Worm (Caenorhabditis elegans) whole organism, L3 larva: Measurements from ENCODE around the gene R09E10.2.
"Not testable (repeated sequence)": the region's sequence is repeated elsewhere in the genome, so short reads cannot be mapped to it uniquely, and the experiment has no call there.

Source experiments
- ZK546.5 ChIP-seq: sonication (generic microtip); optimal IDR thresholded peaks from 2 replicates; lab custom pipeline; 2017; ENCODE audit warnings: missing biosample characterization, missing genetic modification characterization
- ceh-16 ChIP-seq: sonication (generic microtip); optimal IDR thresholded peaks from 2 replicates; lab custom pipeline; 2017; ENCODE audit warnings: missing biosample characterization, missing genetic modification characterization
- ceh-82 ChIP-seq: fragments of 150-350 bp; optimal IDR thresholded peaks from 2 replicates; lab custom pipeline; 2014; ENCODE audit warnings: missing biosample characterization, missing genetic modification characterization
- ceh-9 ChIP-seq: sonication (generic microtip); optimal IDR thresholded peaks from 2 replicates; lab custom pipeline; 2018; ENCODE audit warnings: missing biosample characterization, missing genetic modification characterization
- daf-12 ChIP-seq: fragments of 150-350 bp; optimal IDR thresholded peaks from 2 replicates; lab custom pipeline; 2014; ENCODE audit warnings: missing biosample characterization, missing genetic modification reagents, missing genetic modification characterization
- egl-27 ChIP-seq: sonication (generic microtip); optimal IDR thresholded peaks from 4 replicates; lab custom pipeline; 2017; ENCODE audit warnings: missing biosample characterization, missing genetic modification reagents, missing genetic modification characterization
- egl-5 ChIP-seq: fragments of 150-350 bp; optimal IDR thresholded peaks from 2 replicates; lab custom pipeline; 2017; ENCODE audit warnings: missing biosample characterization, missing genetic modification reagents, missing genetic modification characterization, inconsistent platforms
- elt-1 ChIP-seq: fragments of 150-350 bp; optimal IDR thresholded peaks from 2 replicates; lab custom pipeline; 2014; ENCODE audit warnings: missing biosample characterization, missing genetic modification characterization
- elt-2 ChIP-seq: sonication (generic microtip); optimal IDR thresholded peaks from 2 replicates; lab custom pipeline; 2016; ENCODE audit warnings: missing genetic modification reagents, mild to moderate bottlenecking, missing genetic modification characterization, missing compliant biosample characterization
- eor-1 ChIP-seq, 2 experiments: fragments of 150-350 bp; optimal IDR thresholded peaks; 2 replicates each; lab custom pipeline; 2014 to 2018; ENCODE audit warnings: missing biosample characterization in 2 of 2, missing genetic modification characterization in 2 of 2
- fkh-2 ChIP-seq: fragments of 150-350 bp; optimal IDR thresholded peaks from 2 replicates; lab custom pipeline; 2014; ENCODE audit warnings: missing biosample characterization, missing genetic modification reagents, missing genetic modification characterization
- fos-1 ChIP-seq: fragments of 150-350 bp; optimal IDR thresholded peaks from 2 replicates; lab custom pipeline; 2014; ENCODE audit warnings: missing biosample characterization, missing genetic modification characterization
- hmg-11 ChIP-seq: sonication (generic microtip); optimal IDR thresholded peaks from 2 replicates; lab custom pipeline; 2016; ENCODE audit warnings: missing genetic modification characterization, missing compliant biosample characterization
- lin-15B ChIP-seq: fragments of 150-350 bp; optimal IDR thresholded peaks from 2 replicates; lab custom pipeline; 2014; ENCODE audit warnings: missing biosample characterization, missing genetic modification characterization
- lin-39 ChIP-seq: fragments of 150-350 bp; optimal IDR thresholded peaks from 2 replicates; lab custom pipeline; 2018; ENCODE audit warnings: missing biosample characterization, missing genetic modification reagents, missing genetic modification characterization
- lsy-12 ChIP-seq: sonication (generic microtip); optimal IDR thresholded peaks from 2 replicates; lab custom pipeline; 2016; ENCODE audit warnings: mild to moderate bottlenecking, missing genetic modification characterization, missing compliant biosample characterization
- mdl-1 ChIP-seq: fragments of 150-350 bp; optimal IDR thresholded peaks from 2 replicates; lab custom pipeline; 2014; ENCODE audit warnings: missing biosample characterization, missing genetic modification characterization
- mml-1 ChIP-seq: fragments of 150-350 bp; sonication (generic microtip); optimal IDR thresholded peaks from 3 replicates; lab custom pipeline; 2014; ENCODE audit warnings: missing biosample characterization, missing genetic modification characterization
- nfya-1 ChIP-seq: sonication (generic microtip); optimal IDR thresholded peaks from 2 replicates; lab custom pipeline; 2017; ENCODE audit warnings: missing genetic modification characterization, mild to moderate bottlenecking, missing compliant biosample characterization, antibody characterized with exemption, moderate library complexity; ENCODE audit not compliant: insufficient read depth
- nhr-11 ChIP-seq: fragments of 150-350 bp; optimal IDR thresholded peaks from 2 replicates; lab custom pipeline; 2014; ENCODE audit warnings: missing biosample characterization, missing genetic modification characterization
- nhr-23 ChIP-seq: fragments of 150-350 bp; optimal IDR thresholded peaks from 2 replicates; lab custom pipeline; 2014; ENCODE audit warnings: missing biosample characterization, missing genetic modification reagents, missing genetic modification characterization
- nhr-25 ChIP-seq: sonication (generic microtip); optimal IDR thresholded peaks from 2 replicates; lab custom pipeline; 2017; ENCODE audit warnings: missing biosample characterization, missing genetic modification characterization
- nhr-28 ChIP-seq: fragments of 150-350 bp; optimal IDR thresholded peaks from 2 replicates; lab custom pipeline; 2014; ENCODE audit warnings: missing biosample characterization, missing genetic modification characterization
- nhr-67 ChIP-seq: fragments of 150-350 bp; optimal IDR thresholded peaks from 2 replicates; lab custom pipeline; 2014; ENCODE audit warnings: missing biosample characterization, missing genetic modification characterization
- nhr-76 ChIP-seq: fragments of 150-350 bp; sonication (generic microtip); optimal IDR thresholded peaks from 5 replicates; lab custom pipeline; 2014; ENCODE audit warnings: missing biosample characterization, missing genetic modification characterization
- nhr-77 ChIP-seq: fragments of 150-350 bp; optimal IDR thresholded peaks from 2 replicates; lab custom pipeline; 2014; ENCODE audit warnings: missing biosample characterization, missing genetic modification characterization
- pha-4 ChIP-seq: fragments of 150-350 bp; optimal IDR thresholded peaks from 2 replicates; lab custom pipeline; 2014; ENCODE audit warnings: missing biosample characterization, missing genetic modification reagents, missing genetic modification characterization
- pqm-1 ChIP-seq: fragments of 150-350 bp; optimal IDR thresholded peaks from 2 replicates; lab custom pipeline; 2017; ENCODE audit warnings: missing biosample characterization, missing genetic modification characterization, inconsistent platforms
- sea-2 ChIP-seq: fragments of 150-350 bp; sonication (generic microtip); optimal IDR thresholded peaks from 4 replicates; lab custom pipeline; 2014; ENCODE audit warnings: missing biosample characterization, missing genetic modification reagents, missing genetic modification characterization
- skn-1 ChIP-seq: fragments of 150-350 bp; optimal IDR thresholded peaks from 2 replicates; lab custom pipeline; 2014; ENCODE audit warnings: missing biosample characterization, missing genetic modification characterization
- snpc-4 ChIP-seq: fragments of 150-350 bp; optimal IDR thresholded peaks from 2 replicates; lab custom pipeline; 2014; ENCODE audit warnings: missing biosample characterization, missing genetic modification characterization
- tbx-2 ChIP-seq: sonication (generic microtip); optimal IDR thresholded peaks from 2 replicates; lab custom pipeline; 2016; ENCODE audit warnings: mild to moderate bottlenecking, missing genetic modification characterization, missing compliant biosample characterization
- unc-62 ChIP-seq: fragments of 150-350 bp; sonication (generic microtip); optimal IDR thresholded peaks from 4 replicates; lab custom pipeline; 2014; ENCODE audit warnings: missing biosample characterization, missing genetic modification reagents, missing genetic modification characterization
- zag-1 ChIP-seq: fragments of 150-350 bp; optimal IDR thresholded peaks from 2 replicates; lab custom pipeline; 2014; ENCODE audit warnings: missing biosample characterization, missing genetic modification characterization
- ztf-11 ChIP-seq: fragments of 150-350 bp; optimal IDR thresholded peaks from 2 replicates; lab custom pipeline; 2014; ENCODE audit warnings: missing biosample characterization, missing genetic modification characterization
- ztf-4 ChIP-seq: fragments of 150-350 bp; optimal IDR thresholded peaks from 2 replicates; lab custom pipeline; 2014; ENCODE audit warnings: missing biosample characterization, missing genetic modification characterization

Gene R09E10.2

DNA sequence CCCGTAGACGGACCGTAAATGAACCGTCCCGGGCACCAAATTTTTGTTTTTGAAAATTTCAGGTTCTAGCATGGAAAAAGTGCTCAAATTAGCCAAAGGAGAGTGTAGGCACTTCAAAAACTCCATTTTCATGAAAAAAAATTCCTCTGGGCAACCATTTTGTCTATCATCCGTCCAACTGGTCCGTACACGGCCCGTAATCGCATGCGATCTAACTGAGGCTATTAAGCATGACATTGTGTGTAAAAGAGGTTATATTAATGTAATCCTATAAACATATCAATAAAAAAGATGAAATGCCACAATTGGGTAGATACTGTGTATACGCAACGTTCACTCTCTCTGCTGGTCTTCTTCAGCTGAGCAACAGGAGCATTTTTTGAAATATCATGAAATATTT is 4.6 kb upstream of the R09E10.2 start, which contains the start of gene R09E10.1:
Gene R09E10.1, minus strand, starts transcription at position 101 of the 400 bp plus-strand sequence.
- TF ChIP-seq nhr-67 (tag; lab: Kevin White, UChicago); eor-1 (tag; optimal IDR thresholded peaks at IDR 0.05; lab: Kevin White, UChicago); fos-1: not testable (repeated sequence)

DNA sequence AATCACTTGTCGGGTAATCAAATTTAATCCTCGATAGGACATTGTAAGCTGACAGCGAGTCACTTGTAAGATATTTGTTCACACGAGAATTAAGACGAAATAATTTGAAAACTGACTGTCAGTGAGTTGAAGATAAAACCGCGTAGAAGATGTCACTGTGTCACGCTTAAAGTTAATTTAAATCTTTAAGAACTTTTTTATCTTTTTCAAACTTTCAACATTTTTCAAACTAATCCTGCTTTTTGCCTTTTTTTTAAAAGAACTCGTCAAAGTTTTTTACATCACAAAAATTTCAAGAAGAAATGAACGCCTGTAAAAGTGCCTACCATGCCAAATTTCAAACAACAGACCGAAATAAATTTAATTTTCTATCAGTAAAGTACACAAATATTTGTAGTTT is 4.5 kb downstream of the R09E10.2 start, which contains the start of gene acs-18:
Gene acs-18, minus strand, starts transcription at position 101 of the 400 bp plus-strand sequence.
- TF ChIP-seq snpc-4 (tag; lab: Kevin White, UChicago) (no peak), mdl-1 (tag; lab: Kevin White, UChicago) (no peak)

DNA sequence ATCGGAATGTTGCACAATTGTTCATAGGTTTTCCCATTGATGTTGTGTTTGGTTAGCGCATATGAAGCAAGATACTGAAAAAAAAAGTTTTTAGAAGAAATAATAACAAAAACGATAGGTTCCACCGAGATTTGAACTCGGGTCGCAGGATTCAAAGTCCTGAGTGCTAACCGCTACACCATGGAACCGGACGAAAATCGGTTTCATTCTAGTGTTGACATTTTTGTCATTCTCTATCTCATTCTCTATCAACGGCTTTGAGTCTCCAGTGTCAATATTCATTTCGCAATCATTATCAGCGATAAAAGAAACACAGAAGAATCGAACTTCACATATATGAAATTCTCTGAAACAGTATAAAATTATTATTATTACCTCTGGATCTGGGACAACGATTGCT is 7.0 kb downstream of the R09E10.2 start:
- TF ChIP-seq ceh-16 (tag; lab: Kevin White, UChicago) (no peak), lsy-12 (tag; lab: Kevin White, UChicago) (no peak), eor-1 (tag; optimal IDR thresholded peaks at IDR 0.05; lab: Kevin White, UChicago) (no peak), ztf-11 (tag; lab: Kevin White, UChicago) (no peak), ztf-4 (tag; lab: Kevin White, UChicago) (no peak), unc-62 (GFP tag; lab: Kevin White, UChicago) (no peak), lin-15B (tag; lab: Kevin White, UChicago) (no peak), hmg-11 (tag; lab: Kevin White, UChicago) (no peak), egl-27 (tag; lab: Kevin White, UChicago) (no peak), ceh-9 (tag; lab: Kevin White, UChicago) (no peak), elt-1 (tag; lab: Kevin White, UChicago) (no peak), pha-4 (no peak), zag-1 (tag; lab: Kevin White, UChicago) (no peak), fkh-2 (tag; lab: Kevin White, UChicago) (no peak), daf-12 (tag; lab: Kevin White, UChicago) (no peak), tbx-2 (no peak), nhr-77 (tag; lab: Kevin White, UChicago) (no peak)
- TF ChIP-seq, all 47 proteins: peak for 0

DNA sequence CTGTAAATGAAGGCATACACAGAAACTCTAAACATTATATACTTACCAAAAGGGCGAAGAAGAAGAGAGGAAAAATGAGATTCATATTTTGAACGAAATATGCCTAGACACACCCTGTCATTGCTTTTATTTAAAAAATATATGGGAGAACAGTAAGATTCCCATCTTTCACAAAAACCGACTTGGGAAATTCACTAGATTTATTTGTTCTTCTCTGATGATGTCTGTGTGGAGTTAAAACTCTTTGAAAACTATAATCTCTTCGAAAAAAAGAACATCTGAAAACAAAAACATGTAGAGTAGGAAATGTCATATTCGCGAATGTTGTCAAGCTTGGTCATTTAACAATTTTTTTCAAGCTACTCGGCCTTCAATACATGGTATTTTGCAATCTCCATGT is 7.8 kb downstream of the R09E10.2 start, which contains the start of gene R09E10.8:
Gene R09E10.8, minus strand, starts transcription at position 101 of the 400 bp plus-strand sequence.
- no peak for TF ChIP-seq skn-1 (tag; lab: Kevin White, UChicago)
- no peak for TF ChIP-seq nhr-23
- no peak for TF ChIP-seq fos-1
- no peak for TF ChIP-seq nhr-76 (tag; lab: Kevin White, UChicago)
- no peak for TF ChIP-seq daf-12 (tag; lab: Kevin White, UChicago)
- no peak for TF ChIP-seq unc-62 (GFP tag; lab: Kevin White, UChicago)
- no peak for TF ChIP-seq ceh-82 (tag; lab: Kevin White, UChicago)
- no peak for TF ChIP-seq nhr-25
- TF ChIP-seq sea-2 (GFP tag; lab: Kevin White, UChicago), result no peak
- no peak for TF ChIP-seq ZK546.5 (tag; lab: Kevin White, UChicago)
- no peak for TF ChIP-seq elt-2 (tag; lab: Kevin White, UChicago)
- no peak for TF ChIP-seq nhr-28 (tag; lab: Kevin White, UChicago)
- TF ChIP-seq mml-1, result no peak
- TF ChIP-seq eor-1 (tag; optimal IDR thresholded peaks at IDR 0.05; lab: Kevin White, UChicago), result no peak
- TF ChIP-seq lsy-12 (tag; lab: Kevin White, UChicago), result no peak
- TF ChIP-seq egl-5 (tag; lab: Kevin White, UChicago), result no peak
- no peak for TF ChIP-seq pqm-1 (tag; lab: Kevin White, UChicago)
- no peak for TF ChIP-seq pha-4

DNA sequence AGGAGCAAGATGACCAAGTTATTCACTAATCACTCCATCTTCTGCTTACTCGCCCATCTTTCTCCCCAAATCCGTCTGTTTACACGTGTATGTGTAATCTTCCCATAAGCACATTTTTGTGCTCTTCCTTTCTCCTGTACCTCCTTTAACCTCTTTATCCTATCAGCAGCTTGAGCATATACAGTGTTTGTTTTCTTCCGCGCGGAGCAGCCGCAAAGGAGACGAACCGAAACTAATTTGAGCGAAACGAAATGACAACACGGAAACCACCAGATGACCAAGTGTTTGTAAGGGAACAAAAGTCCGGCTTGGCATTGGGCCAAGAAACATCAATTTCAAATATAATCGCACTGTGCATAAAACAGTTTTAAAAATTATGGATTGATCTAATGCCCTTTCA is 13.7 kb downstream of the R09E10.2 start:
- TF ChIP-seq hmg-11 (tag; lab: Kevin White, UChicago), result no peak
- TF ChIP-seq mdl-1 (tag; lab: Kevin White, UChicago), result no peak
- TF ChIP-seq nhr-77 (tag; lab: Kevin White, UChicago), result no peak
- TF ChIP-seq nhr-28 (tag; lab: Kevin White, UChicago), result no peak

DNA sequence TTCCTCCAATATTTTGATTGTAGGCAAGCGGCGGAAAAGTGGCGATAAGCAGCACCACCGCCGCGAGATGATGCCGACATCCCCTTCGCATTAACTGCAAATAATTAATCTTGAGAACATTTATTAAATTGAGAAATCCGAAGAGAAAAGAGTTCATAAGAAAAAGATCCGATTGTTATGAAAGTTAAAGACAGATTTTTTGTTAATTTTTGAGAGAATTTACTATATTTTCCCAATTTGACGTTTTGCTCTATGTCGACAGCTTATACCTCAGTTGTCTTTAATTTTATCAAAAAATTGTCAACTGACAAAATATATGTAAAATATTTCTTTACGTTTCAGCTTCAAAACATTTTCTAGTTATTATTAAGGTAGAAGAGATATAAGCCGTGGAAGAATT is 15.9 kb downstream of the R09E10.2 start, which contains the start of gene R09E10.5:
Gene R09E10.5, minus strand, starts transcription at position 101 of the 400 bp plus-strand sequence.
- TF ChIP-seq nhr-67 (tag; lab: Kevin White, UChicago), result no peak
- no peak for TF ChIP-seq nhr-11 (tag; lab: Kevin White, UChicago)
- TF ChIP-seq mdl-1 (tag; lab: Kevin White, UChicago), result no peak
- TF ChIP-seq lin-15B (tag; lab: Kevin White, UChicago), result no peak
- no peak for TF ChIP-seq lin-39 (tag; lab: Kevin White, UChicago)
- TF ChIP-seq nhr-28 (tag; lab: Kevin White, UChicago), result no peak
- TF ChIP-seq ztf-4 (tag; lab: Kevin White, UChicago), result no peak
- TF ChIP-seq pha-4, result no peak
- no peak for TF ChIP-seq tbx-2
- TF ChIP-seq nfya-1 (tag; lab: Kevin White, UChicago), result no peak
- TF ChIP-seq ceh-16 (tag; lab: Kevin White, UChicago), result no peak
- TF ChIP-seq ceh-9 (tag; lab: Kevin White, UChicago), result no peak
- TF ChIP-seq nhr-76 (tag; lab: Kevin White, UChicago), result no peak
- no peak for TF ChIP-seq egl-5 (tag; lab: Kevin White, UChicago)
- TF ChIP-seq pqm-1 (tag; lab: Kevin White, UChicago), result no peak
